Worm (Caenorhabditis elegans) whole organism, mixed stage, embryonic: ENCODE results near the gene ZK930.6.

Source experiments
- M03D4.4 ChIP-seq: sonication (generic microtip); optimal IDR thresholded peaks from 2 replicates; lab custom pipeline; 2017; ENCODE audit warnings: mild to moderate bottlenecking, missing genetic modification characterization, missing compliant biosample characterization
- bed-3 ChIP-seq: fragments of 200-800 bp; sonication (Bioruptor generic); optimal IDR thresholded peaks from 3 replicates; lab custom pipeline; 2018; ENCODE audit warnings: mild to moderate bottlenecking, missing genetic modification characterization, moderate library complexity, missing compliant biosample characterization
- blmp-1 ChIP-seq: fragments of 150-350 bp; optimal IDR thresholded peaks from 2 replicates; lab custom pipeline; 2014; ENCODE audit warnings: missing biosample characterization, missing genetic modification characterization
- ceh-39 ChIP-seq: fragments of 150-350 bp; optimal IDR thresholded peaks from 2 replicates; lab custom pipeline; 2014; ENCODE audit warnings: missing biosample characterization, missing genetic modification characterization
- ceh-43 ChIP-seq: fragments of 200-800 bp; sonication (Bioruptor generic); optimal IDR thresholded peaks from 2 replicates; lab custom pipeline; 2018; ENCODE audit warnings: mild to moderate bottlenecking, missing genetic modification characterization, moderate library complexity, missing compliant biosample characterization
- ceh-83 ChIP-seq: fragments of 200-800 bp; sonication (Bioruptor generic); optimal IDR thresholded peaks from 2 replicates; lab custom pipeline; 2018; ENCODE audit warnings: mild to moderate bottlenecking, missing genetic modification characterization, missing compliant biosample characterization
- ces-1 ChIP-seq: fragments of 150-350 bp; optimal IDR thresholded peaks from 2 replicates; lab custom pipeline; 2014; ENCODE audit warnings: missing biosample characterization, missing genetic modification reagents, missing genetic modification characterization
- cnd-1 ChIP-seq: fragments of 200-800 bp; sonication (Bioruptor generic); optimal IDR thresholded peaks from 2 replicates; lab custom pipeline; 2018; ENCODE audit warnings: mild to moderate bottlenecking, missing genetic modification characterization, missing compliant biosample characterization
- drap-1 ChIP-seq: fragments of 200-800 bp; sonication (Bioruptor generic); optimal IDR thresholded peaks from 3 replicates; lab custom pipeline; 2018; ENCODE audit warnings: mild to moderate bottlenecking, missing genetic modification characterization, missing compliant biosample characterization
- elt-1 ChIP-seq: sonication (generic microtip); optimal IDR thresholded peaks from 2 replicates; lab custom pipeline; 2017; ENCODE audit warnings: missing genetic modification characterization, mild to moderate bottlenecking, missing compliant biosample characterization, antibody characterized with exemption, moderate library complexity, borderline replicate concordance; ENCODE audit not compliant: insufficient read depth
- elt-3 ChIP-seq: fragments of 150-350 bp; optimal IDR thresholded peaks from 2 replicates; lab custom pipeline; 2014; ENCODE audit warnings: missing biosample characterization, missing genetic modification characterization
- ham-2 ChIP-seq: fragments of 200-800 bp; sonication (Bioruptor generic); optimal IDR thresholded peaks from 2 replicates; lab custom pipeline; 2018; ENCODE audit warnings: mild to moderate bottlenecking, missing genetic modification characterization, missing compliant biosample characterization
- hlh-1 ChIP-seq: fragments of 150-350 bp; optimal IDR thresholded peaks from 2 replicates; lab custom pipeline; 2014; ENCODE audit warnings: missing biosample characterization, missing genetic modification reagents, missing genetic modification characterization
- lin-13 ChIP-seq: fragments of 150-350 bp; optimal IDR thresholded peaks from 2 replicates; lab custom pipeline; 2014; ENCODE audit warnings: missing biosample characterization, missing genetic modification characterization
- lin-32 ChIP-seq: fragments of 200-800 bp; sonication (Bioruptor generic); optimal IDR thresholded peaks from 2 replicates; lab custom pipeline; 2018; ENCODE audit warnings: mild to moderate bottlenecking, missing genetic modification characterization, missing compliant biosample characterization
- lsy-2 ChIP-seq: fragments of 150-350 bp; optimal IDR thresholded peaks from 2 replicates; lab custom pipeline; 2014; ENCODE audit warnings: missing biosample characterization, missing genetic modification characterization
- mep-1 ChIP-seq: fragments of 150-350 bp; optimal IDR thresholded peaks from 2 replicates; lab custom pipeline; 2017; ENCODE audit warnings: missing biosample characterization, missing genetic modification reagents, missing genetic modification characterization, inconsistent platforms
- mls-2 ChIP-seq: sonication (generic microtip); optimal IDR thresholded peaks from 2 replicates; lab custom pipeline; 2016; ENCODE audit warnings: mild to moderate bottlenecking, missing genetic modification characterization, moderate library complexity, missing compliant biosample characterization
- nhr-2 ChIP-seq: fragments of 150-350 bp; optimal IDR thresholded peaks from 2 replicates; lab custom pipeline; 2014; ENCODE audit warnings: missing biosample characterization, missing genetic modification characterization
- nhr-237 ChIP-seq: fragments of 150-350 bp; optimal IDR thresholded peaks from 2 replicates; lab custom pipeline; 2014; ENCODE audit warnings: missing biosample characterization, missing genetic modification characterization
- nhr-28 ChIP-seq: fragments of 150-350 bp; optimal IDR thresholded peaks from 2 replicates; lab custom pipeline; 2014; ENCODE audit warnings: missing biosample characterization, missing genetic modification characterization
- nhr-76 ChIP-seq: sonication (generic microtip); optimal IDR thresholded peaks from 2 replicates; lab custom pipeline; 2017; ENCODE audit warnings: missing biosample characterization, missing genetic modification characterization
- pha-4 ChIP-seq: fragments of 150-350 bp; optimal IDR thresholded peaks from 2 replicates; lab custom pipeline; 2018; ENCODE audit warnings: missing biosample characterization, missing genetic modification reagents, missing genetic modification characterization
- sem-2 ChIP-seq: fragments of 200-800 bp; sonication (Bioruptor generic); optimal IDR thresholded peaks from 2 replicates; lab custom pipeline; 2018; ENCODE audit warnings: mild to moderate bottlenecking, missing genetic modification characterization, missing compliant biosample characterization
- sptf-1 ChIP-seq: sonication (generic microtip); optimal IDR thresholded peaks from 2 replicates; lab custom pipeline; 2017; ENCODE audit warnings: mild to moderate bottlenecking, missing genetic modification characterization, moderate library complexity, missing compliant biosample characterization
- tbx-8 ChIP-seq: fragments of 200-800 bp; sonication (Bioruptor generic); optimal IDR thresholded peaks from 2 replicates; lab custom pipeline; 2018; ENCODE audit warnings: mild to moderate bottlenecking, missing genetic modification characterization, moderate library complexity, missing compliant biosample characterization
- unc-120 ChIP-seq: sonication (generic microtip); optimal IDR thresholded peaks from 2 replicates; lab custom pipeline; 2017; ENCODE audit warnings: missing genetic modification characterization, missing compliant biosample characterization; ENCODE audit not compliant: poor library complexity, severe bottlenecking
- unc-39 ChIP-seq: fragments of 150-350 bp; optimal IDR thresholded peaks from 2 replicates; lab custom pipeline; 2014; ENCODE audit warnings: missing biosample characterization, missing genetic modification characterization
- unc-62 ChIP-seq: fragments of 150-350 bp; optimal IDR thresholded peaks from 2 replicates; lab custom pipeline; 2014; ENCODE audit warnings: missing biosample characterization, missing genetic modification reagents, missing genetic modification characterization
- zip-8 ChIP-seq: fragments of 150-350 bp; optimal IDR thresholded peaks from 2 replicates; lab custom pipeline; 2014; ENCODE audit warnings: missing biosample characterization, missing genetic modification characterization
- ztf-11 ChIP-seq: fragments of 150-350 bp; optimal IDR thresholded peaks from 2 replicates; lab custom pipeline; 2014; ENCODE audit warnings: missing biosample characterization, missing genetic modification characterization

ZK930.6 gene

ce11 chrII:11888150-11888549 lies 4.4 kb downstream of the ZK930.6 start:
- TF ChIP-seq ces-1 (GFP tag; lab: Kevin White, UChicago) (no peak), unc-39 (tag; lab: Kevin White, UChicago) (no peak), elt-1 (peak; percentile 86), pha-4 (tag; lab: Kevin White, UChicago) (no peak), sptf-1 (tag; lab: Kevin White, UChicago) (no peak), nhr-76 (tag; lab: Kevin White, UChicago) (no peak), ceh-83 (GFP tag; lab: Kevin White, UChicago) (no peak), hlh-1 (tag; lab: Kevin White, UChicago) (no peak)

DNA sequence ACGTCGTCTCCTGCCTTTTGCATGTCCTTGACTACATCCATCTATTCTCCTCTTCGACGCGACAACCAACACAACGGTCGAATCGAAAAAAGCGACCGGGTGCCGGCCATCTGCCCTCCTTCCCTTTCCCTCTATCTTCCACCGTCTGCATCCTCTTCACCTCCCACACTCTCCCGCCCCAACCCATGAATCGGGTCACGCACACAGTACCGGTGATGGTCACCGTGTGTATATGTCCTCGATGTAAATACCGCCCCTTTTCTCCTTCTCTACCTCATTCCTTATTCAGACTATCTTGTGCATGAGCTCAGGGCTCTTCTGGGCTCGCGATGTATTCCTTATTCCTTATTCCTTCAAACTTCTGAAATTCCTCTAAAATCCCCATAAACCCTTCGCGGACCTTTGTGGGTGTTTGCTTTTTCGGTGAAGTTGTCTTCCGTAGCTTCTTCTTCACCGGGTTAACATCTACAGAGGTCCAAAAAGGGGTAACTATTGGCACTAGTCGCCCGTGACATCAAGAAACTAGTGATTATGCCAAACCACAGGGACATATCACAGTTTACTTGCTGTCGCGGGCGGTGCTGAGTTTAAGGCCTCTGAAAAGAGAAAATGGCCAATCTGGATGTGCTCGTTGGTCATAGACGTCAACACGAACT lies 5.8 kb downstream of the ZK930.6 start:
- TF ChIP-seq lin-32 (peak; percentile 81), nhr-2 (peak; percentile 68), lin-13 (tag; lab: Kevin White, UChicago) (peak; percentile 24), bed-3 (GFP tag; lab: Kevin White, UChicago) (no peak), elt-3 (tag; lab: Kevin White, UChicago) (no peak), ztf-11 (tag; lab: Kevin White, UChicago) (peak; percentile 0), mls-2 (tag; lab: Kevin White, UChicago) (peak; percentile 56), unc-62 (no peak), cnd-1 (peak; percentile 94), sptf-1 (tag; lab: Kevin White, UChicago) (peak; percentile 37)

ce11 chrII:11890596-11890995 lies 6.8 kb downstream of the ZK930.6 start:
- peak; percentile 31 for TF ChIP-seq zip-8 (tag; lab: Kevin White, UChicago)
- TF ChIP-seq unc-120 (tag; lab: Kevin White, UChicago) = no peak
- no peak for TF ChIP-seq elt-3 (tag; lab: Kevin White, UChicago)
- peak; percentile 65 for TF ChIP-seq nhr-2
- peak; percentile 14 for TF ChIP-seq ces-1 (GFP tag; lab: Kevin White, UChicago)
- peak; percentile 11 for TF ChIP-seq ztf-11 (tag; lab: Kevin White, UChicago)
- peak; percentile 28 for TF ChIP-seq sptf-1 (tag; lab: Kevin White, UChicago)
- peak; percentile 100 for TF ChIP-seq lin-32
- no peak for TF ChIP-seq unc-62
- TF ChIP-seq mls-2 (tag; lab: Kevin White, UChicago) = peak; percentile 60
- TF ChIP-seq ceh-39 (tag; lab: Kevin White, UChicago) = peak; percentile 17
- TF ChIP-seq cnd-1 = peak; percentile 91
- TF ChIP-seq ham-2 (GFP tag; lab: Kevin White, UChicago) = peak; percentile 5
- TF ChIP-seq, all 35 proteins: peak for 10

DNA sequence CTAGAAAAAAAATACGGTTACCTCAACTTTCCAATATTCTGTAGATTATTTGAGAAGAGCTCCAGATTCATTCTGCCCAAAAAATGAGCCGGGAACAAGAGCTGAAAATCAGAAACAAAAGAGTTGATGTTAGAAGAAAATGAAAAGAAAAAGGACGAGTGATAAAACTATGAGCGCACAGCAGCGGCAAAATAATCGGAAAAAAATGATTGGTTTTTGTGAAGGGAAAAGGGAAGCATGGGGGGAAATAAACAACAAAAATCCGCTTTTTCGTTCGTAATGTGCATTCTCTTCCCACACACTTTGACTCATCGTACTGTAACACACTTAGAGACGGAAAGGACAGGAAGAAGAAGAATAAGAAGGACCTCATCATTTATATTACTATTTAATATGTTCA lies 9.6 kb downstream of the ZK930.6 start, which contains the start of gene ZK930.2:
Gene ZK930.2, minus strand, starts transcription at position 101 of the 400 bp plus-strand sequence.
- no peak for TF ChIP-seq ceh-43 (GFP tag; lab: Kevin White, UChicago)

- TF ChIP-seq nhr-28 (tag; lab: Kevin White, UChicago) (no peak), drap-1 (GFP tag; lab: Kevin White, UChicago) (no peak), bed-3 (GFP tag; lab: Kevin White, UChicago) (no peak), nhr-2 (peak; percentile 10), pha-4 (tag; lab: Kevin White, UChicago) (no peak)
Observed at ce11 chrII:11899761-11900160, 16.0 kb downstream of the ZK930.6 start.

ce11 chrII:11901110-11901509 lies 17.4 kb downstream of the ZK930.6 start, which contains the start of gene vab-23:
vab-23 (minus strand) TSS chrII:11901210.
- no peak for TF ChIP-seq unc-62
- TF ChIP-seq blmp-1 (tag; lab: Kevin White, UChicago) = no peak
- no peak for TF ChIP-seq bed-3 (GFP tag; lab: Kevin White, UChicago)
- TF ChIP-seq ceh-39 (tag; lab: Kevin White, UChicago) = no peak
- no peak for TF ChIP-seq lsy-2 (tag; lab: Kevin White, UChicago)

- TF ChIP-seq ceh-39 (tag; lab: Kevin White, UChicago) (no peak), ztf-11 (tag; lab: Kevin White, UChicago) (no peak), nhr-28 (tag; lab: Kevin White, UChicago) (no peak), lsy-2 (tag; lab: Kevin White, UChicago) (no peak), bed-3 (GFP tag; lab: Kevin White, UChicago) (no peak), unc-120 (tag; lab: Kevin White, UChicago) (peak; percentile 15), nhr-237 (tag; lab: Kevin White, UChicago) (no peak), zip-8 (tag; lab: Kevin White, UChicago) (no peak), elt-1 (no peak), tbx-8 (GFP tag; lab: Kevin White, UChicago) (no peak), ceh-43 (GFP tag; lab: Kevin White, UChicago) (no peak), pha-4 (tag; lab: Kevin White, UChicago) (no peak), sem-2 (GFP tag; lab: Kevin White, UChicago) (no peak), ces-1 (GFP tag; lab: Kevin White, UChicago) (no peak), unc-62 (peak; percentile 96), ham-2 (GFP tag; lab: Kevin White, UChicago) (no peak), nhr-76 (tag; lab: Kevin White, UChicago) (no peak), mep-1 (tag; lab: Kevin White, UChicago) (no peak), blmp-1 (tag; lab: Kevin White, UChicago) (no peak), hlh-1 (tag; lab: Kevin White, UChicago) (no peak), elt-3 (tag; lab: Kevin White, UChicago) (no peak), M03D4.4 (tag; lab: Kevin White, UChicago) (no peak), nhr-2 (peak; percentile 79), drap-1 (GFP tag; lab: Kevin White, UChicago) (no peak), ceh-83 (GFP tag; lab: Kevin White, UChicago) (no peak)
Observed at ce11 chrII:11902203-11902602, 18.5 kb downstream of the ZK930.6 start.
